Fruit fly (Drosophila melanogaster) whole organism, embryonic: ENCODE results near the gene TH1.

Source experiments
- Atf3 ChIP-seq: fragments of 200-800 bp; sonication (Bioruptor generic); optimal IDR thresholded peaks from 3 replicates; lab custom pipeline; 2016; ENCODE audit warnings: missing biosample characterization, missing genetic modification characterization
- B-H2 ChIP-seq: fragments of 200-800 bp; sonication (Bioruptor generic); optimal IDR thresholded peaks from 2 replicates; lab custom pipeline; 2018; ENCODE audit warnings: missing biosample characterization, mild to moderate bottlenecking, missing genetic modification characterization
- CG10321 ChIP-seq: fragments of 200-800 bp; sonication (Bioruptor generic); IDR thresholded peaks from 2 replicates; pipeline ENCODE4 v1.3.6; 2022; ENCODE audit warnings: missing biosample characterization, missing genetic modification characterization
- CG10431 ChIP-seq: fragments of 200-800 bp; sonication (Bioruptor generic); optimal IDR thresholded peaks from 3 replicates; lab custom pipeline; 2018; ENCODE audit warnings: missing biosample characterization, mild to moderate bottlenecking, missing genetic modification characterization
- CG10543 ChIP-seq: fragments of 200-800 bp; sonication (Bioruptor generic); optimal IDR thresholded peaks from 3 replicates; lab custom pipeline; 2017; ENCODE audit warnings: missing biosample characterization, mild to moderate bottlenecking, missing genetic modification characterization, moderate library complexity
- CG11085 ChIP-seq: fragments of 200-800 bp; sonication (Bioruptor generic); IDR thresholded peaks from 2 replicates; pipeline ENCODE4 v1.3.6; 2022; ENCODE audit warnings: missing biosample characterization, missing genetic modification characterization
- CG11456 ChIP-seq: fragments of 200-800 bp; sonication (Bioruptor generic); IDR thresholded peaks from 3 replicates; pipeline ENCODE4 v1.3.6; 2022; ENCODE audit warnings: missing biosample characterization, missing genetic modification characterization
- CG12659 ChIP-seq: fragments of 200-800 bp; sonication (Bioruptor generic); optimal IDR thresholded peaks from 3 replicates; lab custom pipeline; 2017; ENCODE audit warnings: mild to moderate bottlenecking, missing biosample characterization, missing genetic modification reagents, missing genetic modification characterization
- CG12942 ChIP-seq: fragments of 200-800 bp; sonication (Bioruptor generic); optimal IDR thresholded peaks from 3 replicates; lab custom pipeline; 2016; ENCODE audit warnings: missing biosample characterization, missing genetic modification characterization
- CG1529 ChIP-seq: fragments of 200-800 bp; sonication (Bioruptor generic); optimal IDR thresholded peaks from 3 replicates; lab custom pipeline; 2018; ENCODE audit warnings: missing biosample characterization, missing genetic modification characterization
- CG17568 ChIP-seq: fragments of 200-800 bp; sonication (Bioruptor generic); optimal IDR thresholded peaks from 2 replicates; lab custom pipeline; 2018; ENCODE audit warnings: missing biosample characterization, mild to moderate bottlenecking, missing genetic modification characterization, moderate library complexity
- CG1792 ChIP-seq: fragments of 200-800 bp; sonication (Bioruptor generic); optimal IDR thresholded peaks from 2 replicates; lab custom pipeline; 2016; ENCODE audit warnings: missing biosample characterization, missing genetic modification characterization
- CG32772 ChIP-seq: fragments of 200-800 bp; sonication (Bioruptor generic); IDR thresholded peaks from 2 replicates; pipeline ENCODE4 v1.3.6; 2022; ENCODE audit warnings: missing biosample characterization, missing genetic modification characterization
- CG33557 ChIP-seq: fragments of 200-800 bp; sonication (Bioruptor generic); optimal IDR thresholded peaks from 2 replicates; lab custom pipeline; 2019; ENCODE audit warnings: missing biosample characterization, mild to moderate bottlenecking, missing genetic modification characterization, moderate library complexity
- CG34224 ChIP-seq: fragments of 200-800 bp; sonication (Bioruptor generic); IDR thresholded peaks from 3 replicates; pipeline ENCODE4 v1.3.6; 2022; ENCODE audit warnings: missing biosample characterization, missing genetic modification characterization; ENCODE audit not compliant: partially characterized antibody
- CG4282 ChIP-seq: fragments of 200-800 bp; sonication (Bioruptor generic); optimal IDR thresholded peaks from 2 replicates; lab custom pipeline; 2016; ENCODE audit warnings: missing biosample characterization, missing genetic modification characterization
- CG6689 ChIP-seq: fragments of 200-800 bp; sonication (Bioruptor generic); IDR thresholded peaks from 2 replicates; pipeline ENCODE4 v1.3.6; 2022; ENCODE audit warnings: missing biosample characterization, missing genetic modification characterization
- CG6854 ChIP-seq: fragments of 200-800 bp; sonication (Bioruptor generic); optimal IDR thresholded peaks from 3 replicates; lab custom pipeline; 2017; ENCODE audit warnings: missing biosample characterization, mild to moderate bottlenecking, missing genetic modification characterization
- CG8359 ChIP-seq: fragments of 200-800 bp; sonication (Bioruptor generic); optimal IDR thresholded peaks from 2 replicates; lab custom pipeline; 2017; ENCODE audit warnings: missing biosample characterization, mild to moderate bottlenecking, missing genetic modification characterization, borderline replicate concordance
- CG9876 ChIP-seq: fragments of 200-800 bp; sonication (Bioruptor generic); optimal IDR thresholded peaks from 2 replicates; lab custom pipeline; 2016; ENCODE audit warnings: missing biosample characterization, missing genetic modification characterization
- D19A ChIP-seq: fragments of 200-800 bp; optimal IDR thresholded peaks from 3 replicates; lab custom pipeline; 2019; ENCODE audit warnings: missing biosample characterization, mild to moderate bottlenecking, missing genetic modification characterization, moderate library complexity
- Dad ChIP-seq: fragments of 200-800 bp; sonication (Bioruptor generic); optimal IDR thresholded peaks from 3 replicates; lab custom pipeline; 2016; ENCODE audit warnings: missing biosample characterization, missing genetic modification characterization
- Dek ChIP-seq: fragments of 200-800 bp; sonication (Bioruptor generic); optimal IDR thresholded peaks from 3 replicates; lab custom pipeline; 2019; ENCODE audit warnings: missing biosample characterization, mild to moderate bottlenecking, missing genetic modification characterization, moderate library complexity
- Dp ChIP-seq: fragments of 200-800 bp; sonication (Bioruptor generic); optimal IDR thresholded peaks from 2 replicates; lab custom pipeline; 2018; ENCODE audit warnings: missing biosample characterization, mild to moderate bottlenecking, missing genetic modification characterization, moderate library complexity
- ERR ChIP-seq: fragments of 200-800 bp; sonication (Bioruptor generic); optimal IDR thresholded peaks from 2 replicates; lab custom pipeline; 2016; ENCODE audit warnings: missing biosample characterization, missing genetic modification characterization
- H2.0 ChIP-seq: fragments of 200-800 bp; sonication (Bioruptor generic); IDR thresholded peaks from 2 replicates; pipeline ENCODE4 v1.3.6; 2022; ENCODE audit warnings: missing biosample characterization, missing genetic modification characterization
- Hr3 ChIP-seq: fragments of 200-800 bp; sonication (Bioruptor generic); optimal IDR thresholded peaks from 3 replicates; lab custom pipeline; 2016; ENCODE audit warnings: missing biosample characterization, missing genetic modification characterization
- Hr78 ChIP-seq, 2 experiments: fragments of 200-800 bp in 1 of 2; fragments of >200 bp in 1 of 2; sonication (Bioruptor generic) in 1 of 2; optimal IDR thresholded peaks; 2 replicates each; lab custom pipeline; 2017 to 2019; ENCODE audit warnings: missing biosample characterization in 2 of 2, missing genetic modification characterization in 2 of 2, mild to moderate bottlenecking in 1 of 2, moderate library complexity in 1 of 2
- Hsf ChIP-seq: fragments of 200-800 bp; sonication (Bioruptor generic); optimal IDR thresholded peaks from 3 replicates; lab custom pipeline; 2016; ENCODE audit warnings: missing biosample characterization, missing genetic modification characterization
- Mad ChIP-seq: fragments of 200-800 bp; sonication (Bioruptor generic); optimal IDR thresholded peaks from 2 replicates; lab custom pipeline; 2016; ENCODE audit warnings: missing biosample characterization, missing genetic modification characterization
- Meics ChIP-seq: fragments of 200-800 bp; sonication (Bioruptor generic); optimal IDR thresholded peaks from 2 replicates; lab custom pipeline; 2017; ENCODE audit warnings: missing biosample characterization, mild to moderate bottlenecking, missing genetic modification characterization
- Oli ChIP-seq: fragments of 200-800 bp; sonication (Bioruptor generic); optimal IDR thresholded peaks from 2 replicates; lab custom pipeline; 2018; ENCODE audit warnings: missing biosample characterization, mild to moderate bottlenecking, missing genetic modification characterization, moderate library complexity
- Pdp1 ChIP-seq, 2 experiments: fragments of 200-800 bp; sonication (Bioruptor generic); optimal IDR thresholded peaks; 3 replicates each; lab custom pipeline; 2016; ENCODE audit warnings: missing biosample characterization in 2 of 2, missing genetic modification characterization in 2 of 2, mild to moderate bottlenecking in 1 of 2, moderate library complexity in 1 of 2
- Ptx1 ChIP-seq: fragments of 200-800 bp; sonication (Bioruptor generic); IDR thresholded peaks from 2 replicates; pipeline ENCODE4 v1.3.6; 2022; ENCODE audit warnings: missing biosample characterization, missing genetic modification characterization
- Ravus ChIP-seq: fragments of 200-800 bp; sonication (Bioruptor generic); IDR thresholded peaks from 2 replicates; pipeline ENCODE4 v1.3.6; 2022; ENCODE audit warnings: missing biosample characterization, missing genetic modification characterization
- Rfx ChIP-seq: fragments of 200-800 bp; sonication (Bioruptor generic); IDR thresholded peaks from 2 replicates; pipeline ENCODE4 v1.3.6; 2022; ENCODE audit warnings: missing biosample characterization, missing genetic modification characterization
- Taf1 ChIP-seq: fragments of 200-800 bp; sonication (Bioruptor generic); IDR thresholded peaks from 2 replicates; pipeline ENCODE4 v1.3.6; 2022; ENCODE audit warnings: missing biosample characterization, missing genetic modification characterization
- bcd ChIP-seq: fragments of 200-800 bp; sonication (Bioruptor generic); optimal IDR thresholded peaks from 2 replicates; lab custom pipeline; 2017; ENCODE audit warnings: missing biosample characterization, mild to moderate bottlenecking, missing genetic modification characterization
- chinmo ChIP-seq: fragments of 200-800 bp; sonication (Bioruptor generic); IDR thresholded peaks from 4 replicates; pipeline ENCODE4 v1.3.6; 2022; ENCODE audit warnings: missing biosample characterization, missing genetic modification characterization; ENCODE audit not compliant: partially characterized antibody
- disco-r ChIP-seq: fragments of 200-800 bp; sonication (Bioruptor generic); optimal IDR thresholded peaks from 2 replicates; lab custom pipeline; 2016; ENCODE audit warnings: missing biosample characterization, missing genetic modification characterization
- dysf ChIP-seq: fragments of 200-800 bp; sonication (Bioruptor generic); IDR thresholded peaks from 3 replicates; pipeline ENCODE4 v1.3.6; 2022; ENCODE audit warnings: missing biosample characterization, missing genetic modification characterization
- emc ChIP-seq: fragments of 200-800 bp; sonication (Bioruptor generic); optimal IDR thresholded peaks from 2 replicates; lab custom pipeline; 2016; ENCODE audit warnings: missing biosample characterization, missing genetic modification characterization
- her ChIP-seq: fragments of 200-800 bp; sonication (Bioruptor generic); optimal IDR thresholded peaks from 2 replicates; lab custom pipeline; 2016; ENCODE audit warnings: missing biosample characterization, missing genetic modification characterization
- kay ChIP-seq: fragments of 200-800 bp; sonication (Bioruptor generic); optimal IDR thresholded peaks from 2 replicates; lab custom pipeline; 2016; ENCODE audit warnings: missing biosample characterization, missing genetic modification characterization
- sima ChIP-seq: fragments of 200-800 bp; sonication (Bioruptor generic); optimal IDR thresholded peaks from 2 replicates; lab custom pipeline; 2016; ENCODE audit warnings: missing biosample characterization, missing genetic modification characterization
- slbo ChIP-seq: fragments of 200-800 bp; sonication (Bioruptor generic); IDR thresholded peaks from 2 replicates; pipeline ENCODE4 v1.3.6; 2022; ENCODE audit warnings: missing biosample characterization, missing genetic modification characterization
- stc ChIP-seq: fragments of 200-800 bp; sonication (Bioruptor generic); IDR thresholded peaks from 2 replicates; pipeline ENCODE4 v1.3.6; 2022; ENCODE audit warnings: missing biosample characterization, missing genetic modification characterization
- tna ChIP-seq: fragments of 200-800 bp; sonication (Bioruptor generic); IDR thresholded peaks from 2 replicates; pipeline ENCODE4 v1.3.6; 2022; ENCODE audit warnings: missing biosample characterization, missing genetic modification characterization; ENCODE audit not compliant: partially characterized antibody
- trh ChIP-seq: fragments of 200-800 bp; sonication (Bioruptor generic); optimal IDR thresholded peaks from 2 replicates; lab custom pipeline; 2016; ENCODE audit warnings: missing biosample characterization, missing genetic modification characterization
- unpg ChIP-seq: fragments of 200-800 bp; sonication (Bioruptor generic); optimal IDR thresholded peaks from 3 replicates; lab custom pipeline; 2018; ENCODE audit warnings: missing biosample characterization, mild to moderate bottlenecking, missing genetic modification characterization, moderate library complexity

The TH1 gene

dm6 chrX:16403811-16404420, 12.7 kb upstream of the TH1 start (continued):
- TF ChIP-seq CG34224 (GFP tag; lab: Robert Waterston, UW) (no peak), CG33557 (no peak), Mad (GFP tag; lab: Kevin White, UChicago) (peak; percentile 62), kay (peak; percentile 47), CG10321 (GFP tag; lab: Robert Waterston, UW) (peak; percentile 47; the same call in 1 of the 2 replicates), CG11085 (peak; percentile 44; the same call in 1 of the 2 replicates), chinmo (GFP tag; lab: Robert Waterston, UW) (no peak), CG4282 (GFP tag; lab: Kevin White, UChicago) (no peak), trh (peak; percentile 45), CG12942 (GFP tag; lab: Kevin White, UChicago) (peak; percentile 12), her (GFP tag; lab: Kevin White, UChicago) (peak; percentile 36), CG11456 (GFP tag; lab: Robert Waterston, UW) (peak; percentile 76), D19A (tag; lab: Kevin White, UChicago) (peak; percentile 90), Dad (peak; percentile 43), H2.0 (GFP tag; lab: Robert Waterston, UW) (peak; percentile 74), Ptx1 (GFP tag; lab: Robert Waterston, UW) (peak; percentile 81), Atf3 (GFP tag; lab: Kevin White, UChicago) (no peak), emc (GFP tag; lab: Kevin White, UChicago) (no peak), Taf1 (peak; percentile 55), Pdp1 (GFP tag; optimal IDR thresholded peaks at IDR 0.05; lab: Kevin White, UChicago) (peak; percentile 60 to 71), CG32772 (peak; percentile 63), Rfx (GFP tag; lab: Robert Waterston, UW) (peak; percentile 85), Oli (tag; lab: Kevin White, UChicago) (peak; percentile 85), Dek (peak; percentile 84), CG1529 (GFP tag; lab: Kevin White, UChicago) (peak; percentile 5), CG10431 (GFP tag; lab: Kevin White, UChicago) (no peak), CG8359 (GFP tag; lab: Kevin White, UChicago) (peak; percentile 30), stc (GFP tag; lab: Robert Waterston, UW) (peak; percentile 79), CG6689 (GFP tag; lab: Robert Waterston, UW) (peak; percentile 78), Dp (GFP tag; lab: Kevin White, UChicago) (no peak), bcd (GFP tag; lab: Kevin White, UChicago) (peak; percentile 78), Hr3 (GFP tag; lab: Kevin White, UChicago) (peak; percentile 69), CG12659 (GFP tag; lab: Kevin White, UChicago) (peak; percentile 78), CG10543 (GFP tag; lab: Kevin White, UChicago) (peak; percentile 44), CG1792 (peak; percentile 50), tna (no peak), dysf (GFP tag; lab: Robert Waterston, UW) (peak; percentile 88), B-H2 (GFP tag; lab: Kevin White, UChicago) (no peak), sima (GFP tag; lab: Kevin White, UChicago) (no peak), unpg (GFP tag; lab: Kevin White, UChicago) (peak; percentile 89), Meics (GFP tag; lab: Kevin White, UChicago) (peak; percentile 86), CG17568 (GFP tag; lab: Kevin White, UChicago) (no peak), slbo (GFP tag; lab: Robert Waterston, UW) (peak; percentile 85), ERR (GFP tag; lab: Kevin White, UChicago) (peak; percentile 26), CG9876 (GFP tag; lab: Kevin White, UChicago) (no peak), disco-r (no peak), CG6854 (GFP tag; lab: Kevin White, UChicago) (peak; percentile 81), Hsf (GFP tag; lab: Kevin White, UChicago) (peak; percentile 71), Hr78 (GFP tag; optimal IDR thresholded peaks at IDR 0.05; lab: Kevin White, UChicago) (peak in 1 of 2 experiments; percentile 8), Ravus (GFP tag; lab: Robert Waterston, UW) (peak; percentile 42; the same call in 1 of the 2 replicates)
